Fruit fly (Drosophila melanogaster): ENCODE results near the gene CG33635.

Gene CG33635

dm6 chr2L:143088-143487, 15.4 kb downstream of the CG33635 start, which contains the start of the genes CG31974 and CG11454 (continued):
- TF ChIP-seq hb (GFP tag; IDR thresholded peaks at IDR 0.05; ENCODE audit: partially characterized antibody): 0 out of 3 replicates have a peak, but pooled peaks have one; percentile 64
- TF ChIP-seq Meics (GFP tag; optimal IDR thresholded peaks at IDR 0.05): no peak
- TF ChIP-seq Gug (GFP tag; IDR thresholded peaks at IDR 0.05): no peak; the same call in 3 of the 4 replicates
- peak; percentile 44 for TF ChIP-seq Dref (GFP tag; IDR thresholded peaks at IDR 0.05)
- peak; percentile 84 for TF ChIP-seq pzg (GFP tag; optimal IDR thresholded peaks at IDR 0.05)
- TF ChIP-seq CG2129 (GFP tag; IDR thresholded peaks at IDR 0.05; ENCODE audit: partially characterized antibody): peak; percentile 58
- peak; percentile 61 for TF ChIP-seq HmgZ (tag; optimal IDR thresholded peaks at IDR 0.05)
- TF ChIP-seq CG6272 (GFP tag; IDR thresholded peaks at IDR 0.05): no peak
- no peak for TF ChIP-seq Atf6 (GFP tag; IDR thresholded peaks at IDR 0.05)
- no peak for TF ChIP-seq crol (GFP tag; IDR thresholded peaks at IDR 0.05)
- TF ChIP-seq CG1832 (GFP tag; optimal IDR thresholded peaks at IDR 0.05): no peak
- TF ChIP-seq chinmo (GFP tag; IDR thresholded peaks at IDR 0.05; ENCODE audit: partially characterized antibody): peak; percentile 92; the same call in 3 of the 4 replicates
- no peak for TF ChIP-seq CG3163 (GFP tag; optimal IDR thresholded peaks at IDR 0.05)
- peak; percentile 87 for TF ChIP-seq sna (GFP tag; IDR thresholded peaks at IDR 0.05; ENCODE audit: partially characterized antibody)
- peak; percentile 18; the same call in 1 of the 2 replicates for TF ChIP-seq Rfx (GFP tag; IDR thresholded peaks at IDR 0.05)
- no peak for TF ChIP-seq sim (GFP tag; IDR thresholded peaks at IDR 0.05)
- TF ChIP-seq CG1603 (tag; optimal IDR thresholded peaks at IDR 0.05): peak; percentile 65
- TF ChIP-seq HLH4C (GFP tag; IDR thresholded peaks at IDR 0.05; ENCODE audit: partially characterized antibody): peak; percentile 60; the same call in 1 of the 3 replicates
- peak; percentile 82 for TF ChIP-seq Scr (GFP tag; IDR thresholded peaks at IDR 0.05; ENCODE audit: partially characterized antibody)
- TF ChIP-seq NC2α (GFP tag; optimal IDR thresholded peaks at IDR 0.05): no peak
- TF ChIP-seq gro (GFP tag; optimal IDR thresholded peaks at IDR 0.05): no peak
- TF ChIP-seq hbn (GFP tag; IDR thresholded peaks at IDR 0.05; ENCODE audit: partially characterized antibody): peak; percentile 92
- TF ChIP-seq ap (GFP tag; IDR thresholded peaks at IDR 0.05): no peak
- TF ChIP-seq nom (GFP tag; optimal IDR thresholded peaks at IDR 0.05): peak; percentile 2
- peak; percentile 78 for TF ChIP-seq zen2 (GFP tag; IDR thresholded peaks at IDR 0.05; ENCODE audit: partially characterized antibody)
- TF ChIP-seq exex (tag; optimal IDR thresholded peaks at IDR 0.05): peak; percentile 11
- TF ChIP-seq CG9437 (GFP tag; optimal IDR thresholded peaks at IDR 0.05): no peak
- no peak for TF ChIP-seq CG13424 (tag; optimal IDR thresholded peaks at IDR 0.05)
- TF ChIP-seq Ets65A (GFP tag): peak; percentile 37
- TF ChIP-seq wek (GFP tag; optimal IDR thresholded peaks at IDR 0.05): peak; percentile 3
- no peak for TF ChIP-seq hth (optimal IDR thresholded peaks at IDR 0.05)
- TF ChIP-seq Camta (GFP tag; optimal IDR thresholded peaks at IDR 0.05): no peak
- peak; percentile 38 for TF ChIP-seq Side (GFP tag; optimal IDR thresholded peaks at IDR 0.05)
- peak; percentile 25 for TF ChIP-seq Deaf1 (tag; optimal IDR thresholded peaks at IDR 0.05)
- TF ChIP-seq Bgb (GFP tag; IDR thresholded peaks at IDR 0.05; ENCODE audit: partially characterized antibody): peak; percentile 91
- no peak for TF ChIP-seq Hand (GFP tag; optimal IDR thresholded peaks at IDR 0.05)
- TF ChIP-seq corto (GFP tag; optimal IDR thresholded peaks at IDR 0.05): no peak
- peak; percentile 58; the same call in 1 of the 3 replicates for TF ChIP-seq vnd (GFP tag; IDR thresholded peaks at IDR 0.05; ENCODE audit: partially characterized antibody)
- TF ChIP-seq Lhr (GFP tag; optimal IDR thresholded peaks at IDR 0.05): peak; percentile 37
- TF ChIP-seq klu (GFP tag; IDR thresholded peaks at IDR 0.05): no peak
- no peak for TF ChIP-seq Tbp (GFP tag; optimal IDR thresholded peaks at IDR 0.05)
- no peak for TF ChIP-seq CkIIα-i1 (GFP tag; IDR thresholded peaks at IDR 0.05)
- peak; percentile 76 for TF ChIP-seq MBD-R2 (GFP tag; IDR thresholded peaks at IDR 0.05)
